Worm (Caenorhabditis elegans) whole organism, young adult: ENCODE results near the gene K09F6.10.

Source experiments
- B0019.2 ChIP-seq: fragments of 200-800 bp; sonication (Bioruptor generic); conservative IDR thresholded peaks from 2 replicates; pipeline ENCODE4 v1.3.6; 2022; ENCODE audit warnings: missing genetic modification reagents, missing genetic modification characterization, missing compliant biosample characterization
- F49E8.2 ChIP-seq: sonication (generic microtip); optimal IDR thresholded peaks from 3 replicates; lab custom pipeline; 2017; ENCODE audit warnings: missing genetic modification characterization, mild to moderate bottlenecking, missing compliant biosample characterization, antibody characterized with exemption, moderate library complexity; ENCODE audit not compliant: insufficient read depth
- K11D2.4 ChIP-seq: fragments of 200-800 bp; sonication (Bioruptor generic); IDR thresholded peaks from 2 replicates; pipeline ENCODE4 v1.3.6; 2022; ENCODE audit warnings: missing genetic modification reagents, missing genetic modification characterization, missing compliant biosample characterization
- Y67H2A.10 ChIP-seq: fragments of 200-800 bp; sonication (Bioruptor generic); conservative IDR thresholded peaks from 2 replicates; pipeline ENCODE4 v1.3.6; 2022; ENCODE audit warnings: missing genetic modification reagents, missing genetic modification characterization, missing compliant biosample characterization
- ZK185.1 ChIP-seq: sonication (generic microtip); optimal IDR thresholded peaks from 2 replicates; lab custom pipeline; 2016; ENCODE audit warnings: mild to moderate bottlenecking, missing genetic modification characterization, missing compliant biosample characterization; ENCODE audit not compliant: poor library complexity, severe bottlenecking
- aptf-2 ChIP-seq: fragments of 200-800 bp; sonication (Bioruptor generic); conservative IDR thresholded peaks from 2 replicates; pipeline ENCODE4 v1.3.6; 2022; ENCODE audit warnings: missing genetic modification reagents, missing genetic modification characterization, missing compliant biosample characterization
- aptf-3 ChIP-seq: fragments of 200-800 bp; sonication (Bioruptor generic); IDR thresholded peaks from 2 replicates; pipeline ENCODE4 v1.3.6; 2022; ENCODE audit warnings: missing genetic modification characterization, missing compliant biosample characterization
- athp-1 ChIP-seq: sonication (generic microtip); optimal IDR thresholded peaks from 2 replicates; lab custom pipeline; 2017; ENCODE audit warnings: mild to moderate bottlenecking, missing genetic modification characterization, missing compliant biosample characterization
- bed-1 ChIP-seq: fragments of 200-800 bp; sonication (Bioruptor generic); IDR thresholded peaks from 2 replicates; pipeline ENCODE4 v1.3.6; 2022; ENCODE audit warnings: missing genetic modification reagents, missing genetic modification characterization, missing compliant biosample characterization
- ceh-91 ChIP-seq: fragments of 200-800 bp; sonication (Bioruptor generic); IDR thresholded peaks from 2 replicates; pipeline ENCODE4 v1.3.6; 2022; ENCODE audit warnings: missing genetic modification reagents, missing genetic modification characterization, missing compliant biosample characterization
- die-1 ChIP-seq: sonication (generic microtip); optimal IDR thresholded peaks from 2 replicates; lab custom pipeline; 2016; ENCODE audit warnings: missing genotype, mild to moderate bottlenecking, missing genetic modification characterization, missing compliant biosample characterization
- dox-1 ChIP-seq: fragments of 200-800 bp; sonication (Bioruptor generic); IDR thresholded peaks from 2 replicates; pipeline ENCODE4 v1.3.6; 2022; ENCODE audit warnings: missing genetic modification reagents, missing genetic modification characterization, missing compliant biosample characterization
- dpff-1 ChIP-seq: sonication (generic microtip); optimal IDR thresholded peaks from 2 replicates; lab custom pipeline; 2017; ENCODE audit warnings: mild to moderate bottlenecking, missing genetic modification characterization, missing compliant biosample characterization
- ekl-4 ChIP-seq: fragments of 200-800 bp; sonication (Bioruptor generic); IDR thresholded peaks from 2 replicates; pipeline ENCODE4 v1.3.6; 2022; ENCODE audit warnings: missing genetic modification reagents, missing genetic modification characterization, missing compliant biosample characterization
- ets-4 ChIP-seq: fragments of 200-800 bp; sonication (Bioruptor generic); optimal IDR thresholded peaks from 2 replicates; lab custom pipeline; 2018; ENCODE audit warnings: mild to moderate bottlenecking, missing genetic modification characterization, missing compliant biosample characterization
- hmg-20 ChIP-seq: fragments of 200-800 bp; sonication (Bioruptor generic); IDR thresholded peaks from 2 replicates; pipeline ENCODE4 v1.3.6; 2022; ENCODE audit warnings: missing genetic modification reagents, missing genetic modification characterization, missing compliant biosample characterization
- hrde-1 ChIP-seq: sonication (generic microtip); optimal IDR thresholded peaks from 2 replicates; lab custom pipeline; 2016; ENCODE audit warnings: missing genetic modification characterization, mild to moderate bottlenecking, missing compliant biosample characterization, moderate library complexity, missing genotype, missing genetic modification reagents, borderline replicate concordance
- lin-40 ChIP-seq: sonication (generic microtip); optimal IDR thresholded peaks from 2 replicates; lab custom pipeline; 2016; ENCODE audit warnings: missing genetic modification characterization, mild to moderate bottlenecking, missing compliant biosample characterization, missing genotype, missing genetic modification reagents
- lsy-27 ChIP-seq: sonication (generic microtip); optimal IDR thresholded peaks from 2 replicates; lab custom pipeline; 2017; ENCODE audit warnings: missing genetic modification characterization, mild to moderate bottlenecking, missing compliant biosample characterization, antibody characterized with exemption, missing genotype, borderline replicate concordance; ENCODE audit not compliant: insufficient read depth
- nhr-80 ChIP-seq: sonication (generic microtip); optimal IDR thresholded peaks from 2 replicates; lab custom pipeline; 2016; ENCODE audit warnings: missing genetic modification characterization, missing compliant biosample characterization
- pbrm-1 ChIP-seq: fragments of 200-800 bp; sonication (Bioruptor generic); IDR thresholded peaks from 2 replicates; pipeline ENCODE4 v1.3.6; 2022; ENCODE audit warnings: missing genetic modification reagents, missing genetic modification characterization, missing compliant biosample characterization
- sea-2 ChIP-seq: fragments of 200-800 bp; sonication (Bioruptor generic); IDR thresholded peaks from 2 replicates; pipeline ENCODE4 v1.3.6; 2022; ENCODE audit warnings: missing genetic modification characterization, missing compliant biosample characterization
- snpc-1.1 ChIP-seq: sonication (generic microtip); optimal IDR thresholded peaks from 2 replicates; lab custom pipeline; 2017; ENCODE audit warnings: missing genetic modification characterization, mild to moderate bottlenecking, missing compliant biosample characterization, antibody characterized with exemption, moderate library complexity, missing genotype, missing genetic modification reagents; ENCODE audit not compliant: insufficient read depth
- sptf-2 ChIP-seq: fragments of 200-800 bp; sonication (Bioruptor generic); optimal IDR thresholded peaks from 2 replicates; lab custom pipeline; 2018; ENCODE audit warnings: mild to moderate bottlenecking, missing genetic modification characterization, missing compliant biosample characterization
- tbp1 ChIP-seq: fragments of 200-800 bp; sonication (Bioruptor generic); optimal IDR thresholded peaks from 2 replicates; lab custom pipeline; 2018; ENCODE audit warnings: mild to moderate bottlenecking, missing genetic modification characterization, missing compliant biosample characterization
- unc-62 ChIP-seq: fragments of 150-350 bp; optimal IDR thresholded peaks from 2 replicates; lab custom pipeline; 2014; ENCODE audit warnings: missing biosample characterization, missing genetic modification reagents, missing genetic modification characterization
- zfh-2 ChIP-seq: fragments of 200-800 bp; sonication (Bioruptor generic); conservative IDR thresholded peaks from 2 replicates; pipeline ENCODE4 v1.3.6; 2022; ENCODE audit warnings: missing genetic modification reagents, missing genetic modification characterization, missing compliant biosample characterization
- ztf-6 ChIP-seq: fragments of 200-800 bp; sonication (Bioruptor generic); IDR thresholded peaks from 2 replicates; pipeline ENCODE4 v1.3.6; 2022; ENCODE audit warnings: missing genetic modification reagents, missing genetic modification characterization, missing compliant biosample characterization

K09F6.10 gene

DNA sequence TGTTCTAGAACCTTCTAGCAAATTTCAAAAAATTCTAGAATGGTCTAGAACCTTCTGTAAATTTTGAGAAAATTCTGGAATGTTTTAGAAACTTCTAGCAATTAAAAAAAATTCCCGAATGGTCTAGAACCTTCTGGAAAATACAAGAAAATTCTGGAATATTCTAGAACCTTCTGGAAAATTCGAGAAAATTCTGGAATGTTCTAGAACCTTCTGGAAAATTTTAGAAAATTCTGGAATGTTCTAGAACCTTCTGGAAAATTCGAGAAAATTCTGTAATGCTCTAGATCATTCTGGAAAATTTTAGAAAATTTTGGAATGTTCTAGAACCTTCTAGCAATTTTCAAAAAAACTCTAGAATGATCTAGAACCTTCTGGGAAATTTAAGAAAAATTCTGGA, 41.8 kb upstream of the K09F6.10 start (continued):
- TF ChIP-seq ekl-4 (GFP tag; lab: Robert Waterston, UW), result peak; percentile 19; the same call in 1 of the 2 replicates
- no peak for TF ChIP-seq die-1 (tag; lab: Kevin White, UChicago)
- TF ChIP-seq, all 124 proteins: peak for 9

DNA sequence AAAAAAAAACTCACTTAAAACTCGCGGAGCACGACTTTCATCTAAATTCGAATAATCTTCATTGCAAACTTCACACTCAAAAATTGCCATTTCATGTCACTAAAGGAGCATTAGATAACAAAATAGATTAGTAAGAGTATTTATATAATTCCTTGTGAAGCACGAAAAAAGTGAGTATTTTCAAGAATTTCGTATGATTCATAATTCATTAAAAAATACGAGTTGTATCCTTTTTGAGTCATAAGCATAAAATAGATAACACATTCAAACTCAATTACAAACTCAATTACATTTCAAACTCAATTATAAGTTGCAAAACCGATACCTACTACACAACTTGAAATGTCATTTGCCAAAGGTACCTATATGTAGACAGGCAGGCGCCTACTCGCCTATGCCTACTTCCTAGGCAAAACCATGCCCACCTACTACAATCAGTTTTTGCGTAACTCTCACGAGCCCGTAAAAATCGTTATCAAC, 40.3 kb upstream of the K09F6.10 start, which contains the start of the genes ZK1240.8 and ZK1240.1:
TSS of gene ZK1240.8 (minus strand) at position 101 of the 480 bp plus-strand sequence.
TSS of gene ZK1240.1 (plus strand) at position 430 of the 480 bp plus-strand sequence.
- TF ChIP-seq snpc-1.1 (tag; lab: Kevin White, UChicago) (no peak), sea-2 (GFP tag; lab: Robert Waterston, UW) (no peak), hrde-1 (no peak), Y67H2A.10 (GFP tag; lab: Robert Waterston, UW) (no peak), sptf-2 (no peak), aptf-3 (GFP tag; lab: Robert Waterston, UW) (no peak), pbrm-1 (GFP tag; lab: Robert Waterston, UW) (no peak), zfh-2 (GFP tag; lab: Robert Waterston, UW) (no peak), tbp1 (GFP tag; lab: Kevin White, UChicago) (no peak), F49E8.2 (tag; lab: Kevin White, UChicago) (no peak), bed-1 (GFP tag; lab: Robert Waterston, UW) (no peak), dpff-1 (tag; lab: Kevin White, UChicago) (no peak), unc-62 (GFP tag; lab: Kevin White, UChicago) (no peak), ZK185.1 (no peak)

DNA sequence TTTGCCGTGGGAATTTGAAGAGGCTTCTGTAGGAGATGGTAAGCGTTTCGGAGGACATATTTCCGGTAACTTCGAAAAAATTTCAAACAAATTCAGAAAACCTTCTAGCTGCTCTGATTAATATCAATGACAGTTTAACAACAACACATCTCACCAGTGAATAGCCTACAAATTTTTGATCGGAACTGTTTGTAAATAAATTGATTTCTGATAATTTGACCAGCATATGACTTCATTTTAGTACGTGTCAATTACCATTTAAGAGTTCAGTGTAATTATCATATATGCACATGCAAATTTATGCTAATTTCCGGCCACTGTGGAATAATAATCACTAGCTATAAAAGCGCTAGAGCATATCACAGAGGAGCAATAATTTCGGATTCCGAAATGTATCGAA, 36.3 kb upstream of the K09F6.10 start, which contains the start of gene ZK1240.11:
TSS of gene ZK1240.11 (plus strand) at position 301 of the 400 bp plus-strand sequence.
- TF ChIP-seq hmg-20 (no peak), lsy-27 (tag; lab: Kevin White, UChicago) (no peak)

DNA sequence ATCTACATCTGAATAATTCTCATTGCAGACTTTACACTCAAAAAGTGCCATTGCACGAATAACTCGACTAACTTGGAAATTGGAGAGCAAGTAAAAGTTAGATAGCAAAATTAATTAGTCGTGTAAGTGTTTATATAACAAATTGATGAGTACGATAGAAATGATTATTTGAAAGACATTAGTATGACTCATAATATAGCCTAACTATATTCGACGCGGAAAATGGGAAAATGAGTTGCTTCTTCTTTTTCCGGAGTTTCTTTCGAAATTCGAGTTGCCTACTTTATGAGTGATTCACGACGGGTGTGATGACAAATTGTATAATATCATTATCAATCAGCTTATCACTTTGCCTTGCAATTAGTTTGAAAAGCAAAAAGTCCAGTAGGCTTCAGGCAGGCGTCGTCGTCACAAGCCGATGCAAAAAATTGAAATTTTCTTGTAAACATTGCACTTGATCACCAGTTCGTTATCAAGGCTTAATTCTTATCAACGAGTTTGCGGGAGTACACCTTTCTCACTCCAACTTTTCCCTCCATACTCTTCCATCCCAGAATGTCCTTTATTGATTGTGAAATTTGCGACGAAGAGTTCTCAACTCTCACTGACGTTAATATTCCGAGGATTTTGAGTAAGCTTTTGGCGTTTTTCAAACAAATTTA, 34.3 kb upstream of the K09F6.10 start, which contains the start of the genes ZK1240.6 and ZK1240.2:
TSS of gene ZK1240.6 (minus strand) at position 51 of the 662 bp plus-strand sequence.
TSS of gene ZK1240.2 (plus strand) at position 520 of the 662 bp plus-strand sequence.
- TF ChIP-seq lin-40 (tag; lab: Kevin White, UChicago), result no peak
- TF ChIP-seq F49E8.2 (tag; lab: Kevin White, UChicago), result no peak
- peak; percentile 58 for TF ChIP-seq ets-4 (GFP tag; lab: Kevin White, UChicago)
- TF ChIP-seq nhr-80, result peak; percentile 85
- TF ChIP-seq B0019.2, result no peak
- no peak for TF ChIP-seq K11D2.4 (GFP tag; lab: Robert Waterston, UW)
- no peak for TF ChIP-seq aptf-2 (GFP tag; lab: Robert Waterston, UW)
- no peak for TF ChIP-seq ceh-91 (GFP tag; lab: Robert Waterston, UW)
- no peak for TF ChIP-seq athp-1 (tag; lab: Kevin White, UChicago)

DNA sequence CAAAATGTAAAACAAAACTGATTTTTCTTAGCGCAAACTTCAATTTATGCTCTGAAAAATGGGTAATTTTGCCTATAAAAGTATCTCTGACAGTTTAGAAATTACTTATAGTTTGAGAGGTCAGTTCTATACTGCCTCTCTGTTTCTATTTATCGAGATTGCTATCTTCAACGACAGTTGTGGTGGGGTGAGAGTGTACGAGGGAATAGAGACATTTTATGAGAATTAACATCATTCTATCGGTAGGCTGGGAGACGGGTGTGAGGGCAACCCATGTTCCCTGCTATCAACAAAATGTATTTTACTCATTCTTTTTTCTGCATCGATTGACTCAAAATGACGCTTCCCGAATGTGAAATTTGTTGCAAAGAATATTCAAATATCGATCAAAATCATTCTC, 31.4 kb upstream of the K09F6.10 start, which contains the start of gene ZK1240.3:
TSS of gene ZK1240.3 (plus strand) at position 238 of the 400 bp plus-strand sequence.
- TF ChIP-seq dox-1 (peak; percentile 50), nhr-80 (peak; percentile 93), ets-4 (GFP tag; lab: Kevin White, UChicago) (peak; percentile 64), dpff-1 (tag; lab: Kevin White, UChicago) (no peak), ztf-6 (GFP tag; lab: Robert Waterston, UW) (no peak)
